Fruit fly (Drosophila melanogaster) whole organism, prepupa: ENCODE measurements around the gene Obp83g.

Experiments used
- CG10669 ChIP-seq: fragments of 200-800 bp; sonication (Bioruptor generic); optimal IDR thresholded peaks from 3 replicates; lab custom pipeline; 2018; ENCODE audit warnings: missing biosample characterization, mild to moderate bottlenecking, missing genetic modification characterization, moderate library complexity
- CG16779 ChIP-seq: fragments of 200-800 bp; sonication (Bioruptor generic); optimal IDR thresholded peaks from 3 replicates; lab custom pipeline; 2017; ENCODE audit warnings: missing biosample characterization, mild to moderate bottlenecking, missing genetic modification characterization
- CG32006 ChIP-seq: fragments of 200-800 bp; sonication (Bioruptor generic); optimal IDR thresholded peaks from 3 replicates; lab custom pipeline; 2017; ENCODE audit warnings: missing biosample characterization, mild to moderate bottlenecking, missing genetic modification characterization
- CG4318 ChIP-seq: fragments of 200-800 bp; sonication (Bioruptor generic); optimal IDR thresholded peaks from 3 replicates; lab custom pipeline; 2017; ENCODE audit warnings: missing biosample characterization, mild to moderate bottlenecking, missing genetic modification characterization
- CG6792 ChIP-seq: fragments of 200-800 bp; sonication (Bioruptor generic); optimal IDR thresholded peaks from 3 replicates; lab custom pipeline; 2016; ENCODE audit warnings: missing biosample characterization, missing genetic modification characterization
- Lpt ChIP-seq: fragments of 200-800 bp; sonication (Bioruptor generic); optimal IDR thresholded peaks from 3 replicates; lab custom pipeline; 2016; ENCODE audit warnings: missing biosample characterization, missing genetic modification characterization
- Sox14 ChIP-seq: fragments of 200-800 bp; sonication (Bioruptor generic); optimal IDR thresholded peaks from 3 replicates; lab custom pipeline; 2016; ENCODE audit warnings: missing biosample characterization, missing genetic modification characterization
- fkh ChIP-seq: fragments of 200-800 bp; sonication (Bioruptor generic); optimal IDR thresholded peaks from 3 replicates; lab custom pipeline; 2017; ENCODE audit warnings: missing biosample characterization, mild to moderate bottlenecking, missing genetic modification characterization, moderate library complexity
- salr ChIP-seq, 2 experiments: fragments of 200-800 bp; sonication (Bioruptor generic); optimal IDR thresholded peaks; 3 replicates each; lab custom pipeline; 2016 to 2018; ENCODE audit warnings: missing biosample characterization in 2 of 2, missing genetic modification characterization in 2 of 2, mild to moderate bottlenecking in 1 of 2

DNA sequence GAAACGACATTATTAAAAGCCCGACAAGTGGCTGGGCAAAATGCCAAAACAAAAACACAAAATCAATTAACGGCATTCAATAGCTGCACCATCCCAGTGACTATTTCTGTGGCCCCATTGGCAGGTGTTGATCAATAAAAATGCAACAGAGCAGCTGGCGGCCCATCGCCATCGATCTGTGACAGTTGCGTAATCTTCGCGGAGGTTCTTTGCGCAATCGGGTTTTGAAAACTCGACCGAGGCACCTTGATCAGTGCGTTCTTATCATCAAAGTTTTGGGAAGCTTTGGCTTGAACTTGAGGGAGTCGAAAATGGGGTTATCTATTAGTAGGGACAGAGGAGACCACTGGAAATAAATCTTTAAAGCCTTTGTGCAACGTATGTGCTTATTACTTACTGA, 4.7 kb downstream of the Obp83g start:
- TF ChIP-seq CG32006: no peak
- no peak for TF ChIP-seq fkh (GFP tag; lab: Kevin White, UChicago)
- TF ChIP-seq CG16779 (tag; lab: Kevin White, UChicago): no peak
- no peak for TF ChIP-seq CG6792 (GFP tag; lab: Kevin White, UChicago)
- no peak for TF ChIP-seq CG4318 (GFP tag; lab: Kevin White, UChicago)
- no peak for TF ChIP-seq Lpt (GFP tag; lab: Kevin White, UChicago)
- no peak for TF ChIP-seq Sox14 (GFP tag; lab: Kevin White, UChicago)
- TF ChIP-seq CG10669: no peak
- no peak for TF ChIP-seq salr (GFP tag; optimal IDR thresholded peaks at IDR 0.05; lab: Kevin White, UChicago)
